Fruit fly (Drosophila melanogaster): ENCODE data around the gene ND-B14.5B.

ND-B14.5B gene

dm6 chr2L:3172745-3173271 lies 27.2 kb upstream of the ND-B14.5B start (continued):
- TF ChIP-seq Abd-B (GFP tag; optimal IDR thresholded peaks at IDR 0.05), result no peak
- TF ChIP-seq OdsH (GFP tag; optimal IDR thresholded peaks at IDR 0.05), result peak; percentile 33
- no peak for TF ChIP-seq GATAd (GFP tag; optimal IDR thresholded peaks at IDR 0.05)
- peak; percentile 14 for TF ChIP-seq Sp1 (GFP tag; optimal IDR thresholded peaks at IDR 0.05)
- no peak for TF ChIP-seq usp (GFP tag; optimal IDR thresholded peaks at IDR 0.05)
- no peak for TF ChIP-seq psq (GFP tag; optimal IDR thresholded peaks at IDR 0.05)
- TF ChIP-seq sage (GFP tag; optimal IDR thresholded peaks at IDR 0.05), result peak; percentile 73
- TF ChIP-seq N (GFP tag; optimal IDR thresholded peaks at IDR 0.05), result no peak
- TF ChIP-seq woc (GFP tag; optimal IDR thresholded peaks at IDR 0.05), result no peak
- TF ChIP-seq pan (optimal IDR thresholded peaks at IDR 0.05), result no peak
- peak; percentile 36 for TF ChIP-seq brk (GFP tag; optimal IDR thresholded peaks at IDR 0.05)
- TF ChIP-seq jim (GFP tag; optimal IDR thresholded peaks at IDR 0.05), result no peak
- no peak for TF ChIP-seq dmrt93B (GFP tag; optimal IDR thresholded peaks at IDR 0.05)
- TF ChIP-seq Myc (optimal IDR thresholded peaks at IDR 0.05), result no peak
- TF ChIP-seq CrebA (GFP tag; optimal IDR thresholded peaks at IDR 0.05; ENCODE audit: borderline replicate concordance), result no peak

- TF ChIP-seq sage (GFP tag; optimal IDR thresholded peaks at IDR 0.05), result peak; percentile 46
- TF ChIP-seq h (GFP tag; optimal IDR thresholded peaks at IDR 0.05), result peak; percentile 4
- TF ChIP-seq Hr78 (GFP tag; optimal IDR thresholded peaks at IDR 0.05), result no peak
- TF ChIP-seq brk (GFP tag; optimal IDR thresholded peaks at IDR 0.05), result peak; percentile 10
- peak; percentile 31 for TF ChIP-seq Hnf4 (GFP tag; optimal IDR thresholded peaks at IDR 0.05)
- no peak for TF ChIP-seq jim (GFP tag; optimal IDR thresholded peaks at IDR 0.05)
- TF ChIP-seq dsf (GFP tag; optimal IDR thresholded peaks at IDR 0.05; ENCODE audit: borderline replicate concordance), result no peak
These were observed 25.4 kb upstream of the ND-B14.5B start, which contains the start of gene CG44002 for dm6 chr2L:3170949-3171579. CG44002 (minus strand) TSS chr2L:3171092.

dm6 chr2L:3166710-3167109 lies 21.1 kb upstream of the ND-B14.5B start:
- TF ChIP-seq Hnf4 (GFP tag; optimal IDR thresholded peaks at IDR 0.05), result no peak
- TF ChIP-seq jim (GFP tag; optimal IDR thresholded peaks at IDR 0.05), result no peak
- TF ChIP-seq foxo (GFP tag; optimal IDR thresholded peaks at IDR 0.05), result no peak
- TF ChIP-seq dl (GFP tag; optimal IDR thresholded peaks at IDR 0.05; ENCODE audit: insufficient read depth in 1 of 2, partially characterized antibody in 2 of 2), result no peak
- no peak for TF ChIP-seq CG9705 (GFP tag; optimal IDR thresholded peaks at IDR 0.05)
- TF ChIP-seq Dif (GFP tag; optimal IDR thresholded peaks at IDR 0.05; ENCODE audit: partially characterized antibody), result no peak
- no peak for TF ChIP-seq psq (GFP tag; optimal IDR thresholded peaks at IDR 0.05)
- no peak for TF ChIP-seq tai (GFP tag; optimal IDR thresholded peaks at IDR 0.05)
- TF ChIP-seq CrebA (GFP tag; optimal IDR thresholded peaks at IDR 0.05; ENCODE audit: borderline replicate concordance), result no peak
- TF ChIP-seq Hr83 (GFP tag; optimal IDR thresholded peaks at IDR 0.05; ENCODE audit: poor library complexity, severe bottlenecking), result no peak
- TF ChIP-seq HLH106 (tag; optimal IDR thresholded peaks at IDR 0.05), result no peak

dm6 chr2L:3165022-3165647 lies 19.5 kb upstream of the ND-B14.5B start:
- TF ChIP-seq Dif (GFP tag; optimal IDR thresholded peaks at IDR 0.05; ENCODE audit: partially characterized antibody) (peak; percentile 7), Rel (GFP tag; optimal IDR thresholded peaks at IDR 0.05) (no peak), Rel (tag; optimal IDR thresholded peaks at IDR 0.05) (peak; percentile 99), dsf (GFP tag; optimal IDR thresholded peaks at IDR 0.05; ENCODE audit: borderline replicate concordance) (no peak), CrebA (GFP tag; optimal IDR thresholded peaks at IDR 0.05; ENCODE audit: borderline replicate concordance) (no peak), Mio (GFP tag; optimal IDR thresholded peaks at IDR 0.05) (no peak), Hr83 (GFP tag; optimal IDR thresholded peaks at IDR 0.05; ENCODE audit: poor library complexity, severe bottlenecking) (peak; percentile 62), Hnf4 (GFP tag; optimal IDR thresholded peaks at IDR 0.05) (peak; percentile 34)
